Worm (Caenorhabditis elegans) whole organism, L4/young adult: ENCODE data around the gene sek-6.

Experiments used
- W03F9.2 ChIP-seq: fragments of 150-350 bp; optimal IDR thresholded peaks from 2 replicates; lab custom pipeline; 2014; ENCODE audit warnings: missing biosample characterization, missing genetic modification characterization
- dao-5 ChIP-seq: sonication (generic microtip); optimal IDR thresholded peaks from 2 replicates; lab custom pipeline; 2016; ENCODE audit warnings: missing genotype, missing genetic modification characterization, moderate library complexity, missing compliant biosample characterization
- him-1 ChIP-seq: sonication (generic microtip); optimal IDR thresholded peaks from 2 replicates; lab custom pipeline; 2016; ENCODE audit warnings: missing genotype, missing genetic modification reagents, missing genetic modification characterization, missing compliant biosample characterization

Gene sek-6

ce11 chrX:10030836-10031235 is at the start of gene sek-6:
sek-6 (plus strand) TSS chrX:10031150.
- TF ChIP-seq him-1 (tag; lab: Kevin White, UChicago), result no peak
- no peak for TF ChIP-seq dao-5 (tag; lab: Kevin White, UChicago)
- TF ChIP-seq W03F9.2 (tag; lab: Kevin White, UChicago), result no peak

- TF ChIP-seq him-1 (tag; lab: Kevin White, UChicago), result no peak
- TF ChIP-seq W03F9.2 (tag; lab: Kevin White, UChicago), result no peak
- no peak for TF ChIP-seq dao-5 (tag; lab: Kevin White, UChicago)
These were observed 49.7 kb upstream of the sek-6 start for ce11 chrX:9981259-9981658.

ce11 chrX:9984889-9985404 is 46.0 kb upstream of the sek-6 start, which contains the start of gene F19C6.5:
F19C6.5 (minus strand) TSS chrX:9984939.
- TF ChIP-seq him-1 (tag; lab: Kevin White, UChicago) (no peak), dao-5 (tag; lab: Kevin White, UChicago) (no peak), W03F9.2 (tag; lab: Kevin White, UChicago) (no peak)

- no peak for TF ChIP-seq dao-5 (tag; lab: Kevin White, UChicago)
- TF ChIP-seq him-1 (tag; lab: Kevin White, UChicago), result no peak
- TF ChIP-seq W03F9.2 (tag; lab: Kevin White, UChicago), result no peak
These were observed 43.8 kb upstream of the sek-6 start for ce11 chrX:9987166-9987565.

- TF ChIP-seq W03F9.2 (tag; lab: Kevin White, UChicago), result no peak
- TF ChIP-seq him-1 (tag; lab: Kevin White, UChicago), result no peak
- TF ChIP-seq dao-5 (tag; lab: Kevin White, UChicago), result no peak
These were observed 42.1 kb upstream of the sek-6 start for ce11 chrX:9988884-9989283.

- TF ChIP-seq W03F9.2 (tag; lab: Kevin White, UChicago) (no peak), dao-5 (tag; lab: Kevin White, UChicago) (no peak), him-1 (tag; lab: Kevin White, UChicago) (no peak)
These were observed 37.9 kb upstream of the sek-6 start for ce11 chrX:9993100-9993499.

- TF ChIP-seq W03F9.2 (tag; lab: Kevin White, UChicago) (no peak), dao-5 (tag; lab: Kevin White, UChicago) (no peak), him-1 (tag; lab: Kevin White, UChicago) (no peak)
These were observed 33.6 kb upstream of the sek-6 start for ce11 chrX:9997344-9997743.

ce11 chrX:9999192-9999591 is 31.8 kb upstream of the sek-6 start, which contains the start of gene grk-1:
grk-1 (minus strand) TSS chrX:9999208.
- TF ChIP-seq him-1 (tag; lab: Kevin White, UChicago) (no peak), W03F9.2 (tag; lab: Kevin White, UChicago) (no peak), dao-5 (tag; lab: Kevin White, UChicago) (no peak)

- peak; percentile 70 for TF ChIP-seq him-1 (tag; lab: Kevin White, UChicago)
- TF ChIP-seq dao-5 (tag; lab: Kevin White, UChicago), result no peak
- TF ChIP-seq W03F9.2 (tag; lab: Kevin White, UChicago), result peak; percentile 39
These were observed 31.2 kb upstream of the sek-6 start for ce11 chrX:9999599-10000201.

- TF ChIP-seq W03F9.2 (tag; lab: Kevin White, UChicago) (no peak), him-1 (tag; lab: Kevin White, UChicago) (no peak), dao-5 (tag; lab: Kevin White, UChicago) (no peak)
These were observed 30.3 kb upstream of the sek-6 start, which contains the start of gene F19C6.2 for ce11 chrX:10000635-10001034. F19C6.2 (plus strand) TSS chrX:10000935.

- TF ChIP-seq W03F9.2 (tag; lab: Kevin White, UChicago), result no peak
- TF ChIP-seq him-1 (tag; lab: Kevin White, UChicago), result no peak
- TF ChIP-seq dao-5 (tag; lab: Kevin White, UChicago), result no peak
These were observed 22.3 kb upstream of the sek-6 start, which contains the start of gene F19C6.3 for ce11 chrX:10008664-10009063. F19C6.3 (minus strand) TSS chrX:10008764.

ce11 chrX:10009985-10010384 is 21.0 kb upstream of the sek-6 start:
- no peak for TF ChIP-seq dao-5 (tag; lab: Kevin White, UChicago)
- TF ChIP-seq him-1 (tag; lab: Kevin White, UChicago), result no peak
- no peak for TF ChIP-seq W03F9.2 (tag; lab: Kevin White, UChicago)

- TF ChIP-seq W03F9.2 (tag; lab: Kevin White, UChicago) (no peak), dao-5 (tag; lab: Kevin White, UChicago) (no peak), him-1 (tag; lab: Kevin White, UChicago) (no peak)
These were observed 12.8 kb upstream of the sek-6 start, which contains the start of gene F19C6.4 for ce11 chrX:10017975-10018654. F19C6.4 (minus strand) TSS chrX:10018025.
